Worm (Caenorhabditis elegans): ENCODE data around the gene parg-1.

- TF ChIP-seq lsy-2 (tag; optimal IDR thresholded peaks at IDR 0.05) (no peak), snpc-4 (tag; optimal IDR thresholded peaks at IDR 0.05) (no peak), unc-62 (GFP tag; optimal IDR thresholded peaks at IDR 0.05) (no peak)
Measured at ce11 chrIV:8708046-8708445, 38.0 kb upstream of the parg-1 start.

Data from whole organism, mixed stage, embryonic.